Worm (Caenorhabditis elegans): ENCODE measurements around the gene C17C3.1.

ce11 chrII:5541685-5542084 lies 28.7 kb upstream of the C17C3.1 start, which contains the start of gene C17C3.24:
- no peak for TF ChIP-seq mab-5 (tag; optimal IDR thresholded peaks at IDR 0.05)
- TF ChIP-seq elt-1 (tag; optimal IDR thresholded peaks at IDR 0.05; ENCODE audit: borderline replicate concordance, insufficient read depth): no peak
- no peak for TF ChIP-seq mls-2 (tag; optimal IDR thresholded peaks at IDR 0.05)
- TF ChIP-seq lsy-2 (tag; optimal IDR thresholded peaks at IDR 0.05): no peak
- no peak for TF ChIP-seq lin-32 (GFP tag; optimal IDR thresholded peaks at IDR 0.05)
- no peak for TF ChIP-seq nhr-12 (tag; optimal IDR thresholded peaks at IDR 0.05)
- no peak for TF ChIP-seq nhr-76 (tag; optimal IDR thresholded peaks at IDR 0.05)
- TF ChIP-seq nhr-28 (tag; optimal IDR thresholded peaks at IDR 0.05): no peak
- no peak for TF ChIP-seq unc-120 (tag; optimal IDR thresholded peaks at IDR 0.05; ENCODE audit: poor library complexity, severe bottlenecking)

Data from whole organism, mixed stage, embryonic.